Worm (Caenorhabditis elegans) whole organism, early embryonic: Measurements from ENCODE around the gene lact-9.

ENCODE experiments used
- B0310.2 ChIP-seq: sonication (generic microtip); optimal IDR thresholded peaks from 2 replicates; lab custom pipeline; 2016; ENCODE audit warnings: mild to moderate bottlenecking, missing genetic modification characterization, missing compliant biosample characterization
- F13C5.2 ChIP-seq: sonication (generic microtip); optimal IDR thresholded peaks from 2 replicates; lab custom pipeline; 2017; ENCODE audit warnings: mild to moderate bottlenecking, missing genetic modification characterization, inconsistent platforms, missing compliant biosample characterization
- aly-1 ChIP-seq: sonication (generic microtip); optimal IDR thresholded peaks from 2 replicates; lab custom pipeline; 2016; ENCODE audit warnings: missing genetic modification characterization, missing compliant biosample characterization
- ama-1 ChIP-seq: fragments of 150-350 bp; optimal IDR thresholded peaks from 2 replicates; lab custom pipeline; 2014
- ceh-13 ChIP-seq: fragments of 200-800 bp; sonication (Bioruptor generic); optimal IDR thresholded peaks from 2 replicates; lab custom pipeline; 2018; ENCODE audit warnings: mild to moderate bottlenecking, missing genetic modification characterization, missing compliant biosample characterization
- ceh-36 ChIP-seq: sonication (generic microtip); optimal IDR thresholded peaks from 2 replicates; lab custom pipeline; 2016; ENCODE audit warnings: missing genetic modification characterization, inconsistent platforms, missing compliant biosample characterization
- ets-7 ChIP-seq: sonication (generic microtip); optimal IDR thresholded peaks from 2 replicates; lab custom pipeline; 2016; ENCODE audit warnings: missing genotype, missing genetic modification characterization, missing compliant biosample characterization
- flt-1 ChIP-seq: fragments of 200-800 bp; sonication (Bioruptor generic); IDR thresholded peaks from 2 replicates; pipeline ENCODE4 v1.3.6; 2022; ENCODE audit warnings: missing genetic modification characterization, missing compliant biosample characterization
- hmbx-1 ChIP-seq: sonication (generic microtip); optimal IDR thresholded peaks from 2 replicates; lab custom pipeline; 2016; ENCODE audit warnings: mild to moderate bottlenecking, missing genetic modification characterization, missing compliant biosample characterization
- hmg-4 ChIP-seq: fragments of 200-800 bp; sonication (Bioruptor generic); optimal IDR thresholded peaks from 2 replicates; lab custom pipeline; 2018; ENCODE audit warnings: mild to moderate bottlenecking, missing genetic modification characterization, missing compliant biosample characterization
- hnd-1 ChIP-seq: sonication (generic microtip); optimal IDR thresholded peaks from 2 replicates; lab custom pipeline; 2016; ENCODE audit warnings: missing genetic modification characterization, missing compliant biosample characterization
- pes-1 ChIP-seq: fragments of 200-800 bp; sonication (Bioruptor generic); IDR thresholded peaks from 2 replicates; pipeline ENCODE4 v1.3.6; 2022; ENCODE audit warnings: missing genetic modification reagents, missing genetic modification characterization, missing compliant biosample characterization
- scrt-1 ChIP-seq: fragments of 200-800 bp; sonication (Bioruptor generic); IDR thresholded peaks from 2 replicates; pipeline ENCODE4 v1.3.6; 2022; ENCODE audit warnings: missing genetic modification characterization, missing compliant biosample characterization
- sea-1 ChIP-seq: fragments of 200-800 bp; sonication (Bioruptor generic); conservative IDR thresholded peaks from 2 replicates; pipeline ENCODE4 v1.3.6; 2022; ENCODE audit warnings: missing genetic modification characterization, missing compliant biosample characterization
- tbx-11 ChIP-seq: fragments of 200-800 bp; sonication (Bioruptor generic); IDR thresholded peaks from 2 replicates; pipeline ENCODE4 v1.3.6; 2022; ENCODE audit warnings: missing genetic modification characterization, missing compliant biosample characterization
- tbx-37 ChIP-seq: fragments of 200-800 bp; sonication (Bioruptor generic); conservative IDR thresholded peaks from 2 replicates; pipeline ENCODE4 v1.3.6; 2022; ENCODE audit warnings: missing genetic modification reagents, missing genetic modification characterization, missing compliant biosample characterization
- tra-4 ChIP-seq: sonication (generic microtip); optimal IDR thresholded peaks from 2 replicates; lab custom pipeline; 2017; ENCODE audit warnings: missing genetic modification characterization, missing compliant biosample characterization

Gene lact-9

ce11 chrIV:13776745-13777144, 8.7 kb downstream of the lact-9 start:
- TF ChIP-seq ama-1 = no peak
- TF ChIP-seq scrt-1 = no peak
- TF ChIP-seq tbx-11 (GFP tag; lab: Robert Waterston, UW) = no peak
- no peak for TF ChIP-seq tra-4 (tag; lab: Kevin White, UChicago)
- TF ChIP-seq ets-7 (tag; lab: Kevin White, UChicago) = no peak
- TF ChIP-seq ceh-36 (tag; lab: Kevin White, UChicago) = no peak
- no peak for TF ChIP-seq pes-1
- no peak for TF ChIP-seq B0310.2 (tag; lab: Kevin White, UChicago)
- TF ChIP-seq hnd-1 = no peak
- no peak for TF ChIP-seq hmbx-1 (tag; lab: Kevin White, UChicago)
- no peak for TF ChIP-seq aly-1 (tag; lab: Kevin White, UChicago)
- no peak for TF ChIP-seq sea-1 (GFP tag; lab: Robert Waterston, UW)
- TF ChIP-seq tbx-37 (GFP tag; lab: Robert Waterston, UW) = no peak
- TF ChIP-seq F13C5.2 (tag; lab: Kevin White, UChicago) = no peak
- TF ChIP-seq hmg-4 = no peak
- no peak for TF ChIP-seq ceh-13
- TF ChIP-seq flt-1 (GFP tag; lab: Robert Waterston, UW) = no peak

- no peak for TF ChIP-seq tra-4 (tag; lab: Kevin White, UChicago)
- no peak for TF ChIP-seq hmbx-1 (tag; lab: Kevin White, UChicago)
- TF ChIP-seq aly-1 (tag; lab: Kevin White, UChicago) = no peak
- no peak for TF ChIP-seq ceh-13
- no peak for TF ChIP-seq tbx-11 (GFP tag; lab: Robert Waterston, UW)
- TF ChIP-seq ceh-36 (tag; lab: Kevin White, UChicago) = no peak
- no peak for TF ChIP-seq sea-1 (GFP tag; lab: Robert Waterston, UW)
- no peak for TF ChIP-seq pes-1
- TF ChIP-seq hmg-4 = no peak
- no peak for TF ChIP-seq ama-1
- TF ChIP-seq flt-1 (GFP tag; lab: Robert Waterston, UW) = no peak
- TF ChIP-seq hnd-1 = no peak
- no peak for TF ChIP-seq scrt-1
- TF ChIP-seq tbx-37 (GFP tag; lab: Robert Waterston, UW) = no peak
- no peak for TF ChIP-seq F13C5.2 (tag; lab: Kevin White, UChicago)
- no peak for TF ChIP-seq ets-7 (tag; lab: Kevin White, UChicago)
Observed at ce11 chrIV:13776115-13776514, 9.3 kb downstream of the lact-9 start, which contains the start of gene Y45F10D.16. Gene Y45F10D.16, plus strand, starts transcription at chrIV:13776415.

- TF ChIP-seq flt-1 (GFP tag; lab: Robert Waterston, UW) = no peak
- no peak for TF ChIP-seq tbx-11 (GFP tag; lab: Robert Waterston, UW)
- no peak for TF ChIP-seq ets-7 (tag; lab: Kevin White, UChicago)
- TF ChIP-seq ama-1 = no peak
- TF ChIP-seq B0310.2 (tag; lab: Kevin White, UChicago) = no peak
- no peak for TF ChIP-seq hmbx-1 (tag; lab: Kevin White, UChicago)
Observed at ce11 chrIV:13774578-13774977, 10.9 kb downstream of the lact-9 start, which contains the start of gene Y45F10D.2. Gene Y45F10D.2, minus strand, starts transcription at chrIV:13774678.

- TF ChIP-seq hnd-1 (no peak), ama-1 (no peak), ets-7 (tag; lab: Kevin White, UChicago) (no peak), tbx-37 (GFP tag; lab: Robert Waterston, UW) (no peak), flt-1 (GFP tag; lab: Robert Waterston, UW) (no peak), B0310.2 (tag; lab: Kevin White, UChicago) (no peak), hmbx-1 (tag; lab: Kevin White, UChicago) (no peak), tra-4 (tag; lab: Kevin White, UChicago) (no peak), aly-1 (tag; lab: Kevin White, UChicago) (no peak), scrt-1 (no peak), ceh-36 (tag; lab: Kevin White, UChicago) (no peak), tbx-11 (GFP tag; lab: Robert Waterston, UW) (no peak), ceh-13 (no peak), F13C5.2 (tag; lab: Kevin White, UChicago) (no peak), sea-1 (GFP tag; lab: Robert Waterston, UW) (no peak), hmg-4 (no peak), pes-1 (no peak)
Observed at ce11 chrIV:13764708-13765107, 20.7 kb downstream of the lact-9 start.

ce11 chrIV:13763449-13763848, 22.0 kb downstream of the lact-9 start:
- TF ChIP-seq ceh-13 (no peak), flt-1 (GFP tag; lab: Robert Waterston, UW) (no peak), tbx-37 (GFP tag; lab: Robert Waterston, UW) (no peak), scrt-1 (no peak), hmbx-1 (tag; lab: Kevin White, UChicago) (no peak), tbx-11 (GFP tag; lab: Robert Waterston, UW) (no peak), tra-4 (tag; lab: Kevin White, UChicago) (no peak), aly-1 (tag; lab: Kevin White, UChicago) (no peak), pes-1 (no peak)

- TF ChIP-seq tbx-11 (GFP tag; lab: Robert Waterston, UW) (no peak), ama-1 (no peak), ceh-13 (no peak), tra-4 (tag; lab: Kevin White, UChicago) (no peak), hnd-1 (no peak), tbx-37 (GFP tag; lab: Robert Waterston, UW) (no peak), sea-1 (GFP tag; lab: Robert Waterston, UW) (no peak), hmg-4 (no peak), F13C5.2 (tag; lab: Kevin White, UChicago) (no peak), ceh-36 (tag; lab: Kevin White, UChicago) (no peak), pes-1 (no peak), B0310.2 (tag; lab: Kevin White, UChicago) (no peak), aly-1 (tag; lab: Kevin White, UChicago) (no peak), scrt-1 (no peak), hmbx-1 (tag; lab: Kevin White, UChicago) (no peak), ets-7 (tag; lab: Kevin White, UChicago) (no peak), flt-1 (GFP tag; lab: Robert Waterston, UW) (no peak)
Observed at ce11 chrIV:13755619-13756018, 29.8 kb downstream of the lact-9 start.

ce11 chrIV:13750033-13750432, 35.4 kb downstream of the lact-9 start, which contains the start of gene sorb-1:
Gene sorb-1, plus strand, starts transcription at chrIV:13750333.
- no peak for TF ChIP-seq F13C5.2 (tag; lab: Kevin White, UChicago)
- no peak for TF ChIP-seq tbx-11 (GFP tag; lab: Robert Waterston, UW)
- no peak for TF ChIP-seq hmg-4
